Fruit fly (Drosophila melanogaster): ENCODE measurements around the gene Npl4.
A peak's percentile ranks its signal among the peaks of the same experiment; 100 is the strongest.

Gene Npl4

DNA sequence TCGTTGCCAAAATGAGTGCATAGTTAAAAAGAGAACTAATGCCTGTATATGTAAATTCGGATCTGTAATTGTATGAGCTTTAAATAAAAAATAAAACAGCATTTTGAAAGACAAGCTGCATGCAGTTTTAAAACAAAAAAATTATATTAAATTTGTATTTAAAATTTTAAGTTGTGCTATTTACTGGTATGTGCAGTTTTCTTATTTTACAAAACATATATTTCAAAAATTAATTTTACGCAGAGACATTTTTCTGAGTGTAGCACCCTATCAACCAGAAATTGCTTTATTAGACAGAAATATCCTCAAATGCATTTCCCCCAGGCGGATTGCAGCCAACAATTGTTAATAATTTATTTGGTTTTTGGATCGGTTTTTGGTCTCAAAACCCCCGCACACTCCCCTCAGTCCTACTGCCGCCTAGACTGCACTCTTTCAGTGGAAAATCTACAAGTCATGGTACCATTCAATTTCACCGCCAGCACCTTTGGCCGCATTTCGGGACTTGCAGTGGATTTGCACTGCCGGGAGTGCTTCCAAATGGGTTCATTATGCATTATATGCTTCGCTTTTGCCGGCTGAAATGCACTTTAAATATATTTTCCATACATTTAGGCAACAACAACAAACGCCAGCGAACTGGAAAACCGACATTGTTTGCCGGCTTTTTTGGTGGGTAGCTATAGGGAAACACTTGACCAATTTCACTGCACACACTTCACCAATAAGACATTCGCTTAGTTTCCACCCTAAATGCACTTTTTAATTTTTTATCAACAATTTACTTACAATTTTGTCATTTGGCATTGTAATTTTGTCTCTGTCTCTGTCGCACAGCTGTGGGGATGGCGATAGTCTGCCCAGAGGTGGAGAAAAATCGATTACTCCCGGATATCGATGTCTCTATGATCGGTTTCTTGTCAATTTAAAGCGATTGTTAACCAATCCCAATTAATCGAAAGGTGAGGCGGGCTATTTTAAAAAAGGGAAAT lies at the start of gene Npl4:
TSS of gene Npl4 (minus strand) at position 863 of the 992 bp plus-strand sequence.
- TF ChIP-seq Mrtf (GFP tag; IDR thresholded peaks at IDR 0.05) (no peak), Meics (GFP tag; optimal IDR thresholded peaks at IDR 0.05) (peak; percentile 23), CG14050 (GFP tag; IDR thresholded peaks at IDR 0.05) (no peak), knrl (GFP tag; IDR thresholded peaks at IDR 0.05; ENCODE audit: partially characterized antibody) (peak; percentile 80; the same call in 2 of the 3 replicates), CG8388 (GFP tag; optimal IDR thresholded peaks at IDR 0.05) (no peak), lbe (GFP tag; optimal IDR thresholded peaks at IDR 0.05) (no peak), chn (GFP tag; optimal IDR thresholded peaks at IDR 0.05) (no peak), CG11696 (GFP tag; IDR thresholded peaks at IDR 0.05) (no peak), schlank (tag; optimal IDR thresholded peaks at IDR 0.05) (no peak), ewg (GFP tag; optimal IDR thresholded peaks at IDR 0.05) (no peak), CG17186 (GFP tag; optimal IDR thresholded peaks at IDR 0.05) (peak; percentile 32), CG11504 (tag; optimal IDR thresholded peaks at IDR 0.05) (no peak), prd (optimal IDR thresholded peaks at IDR 0.05) (no peak), prd (GFP tag; IDR thresholded peaks at IDR 0.05) (0 out of 3 replicates have a peak, but pooled peaks have one; percentile 10), fru (optimal IDR thresholded peaks at IDR 0.05) (no peak), dpn (GFP tag; optimal IDR thresholded peaks at IDR 0.05) (peak in 1 of 2 experiments; percentile 13), caup (GFP tag; optimal IDR thresholded peaks at IDR 0.05; ENCODE audit: severe bottlenecking) (no peak), Hand (GFP tag; optimal IDR thresholded peaks at IDR 0.05) (no peak), pb (GFP tag; optimal IDR thresholded peaks at IDR 0.05) (no peak), CG12659 (GFP tag; optimal IDR thresholded peaks at IDR 0.05) (peak; percentile 12), ttk (GFP tag; IDR thresholded peaks at IDR 0.05) (no peak), gem (tag; optimal IDR thresholded peaks at IDR 0.05) (no peak), phol (tag; optimal IDR thresholded peaks at IDR 0.05) (peak; percentile 16), Myb (GFP tag; optimal IDR thresholded peaks at IDR 0.05) (peak; percentile 19), CG9727 (GFP tag; optimal IDR thresholded peaks at IDR 0.05) (no peak), salm (tag; optimal IDR thresholded peaks at IDR 0.05) (no peak), lmd (GFP tag; IDR thresholded peaks at IDR 0.05) (no peak), CG10366 (GFP tag; IDR thresholded peaks at IDR 0.05) (peak; percentile 36), CG2120 (GFP tag; optimal IDR thresholded peaks at IDR 0.05) (no peak), pzg (GFP tag; optimal IDR thresholded peaks at IDR 0.05) (peak; percentile 84), CG6254 (GFP tag; optimal IDR thresholded peaks at IDR 0.05) (no peak), ase (GFP tag; IDR thresholded peaks at IDR 0.05) (no peak), CG14441 (GFP tag; IDR thresholded peaks at IDR 0.05) (no peak), CG6854 (GFP tag; optimal IDR thresholded peaks at IDR 0.05) (no peak), bsh (GFP tag; optimal IDR thresholded peaks at IDR 0.05) (no peak), Sry-δ (GFP tag; optimal IDR thresholded peaks at IDR 0.05) (peak; percentile 92), pan (optimal IDR thresholded peaks at IDR 0.05) (no peak), pan (GFP tag; optimal IDR thresholded peaks at IDR 0.05 in 1 of 2, IDR thresholded peaks at IDR 0.05 in 1 of 2) (peak in 1 of 2 experiments; percentile 50), CG11695 (GFP tag; IDR thresholded peaks at IDR 0.05) (0 out of 3 replicates have a peak, but pooled peaks have one; percentile 58), tll (GFP tag; optimal IDR thresholded peaks at IDR 0.05) (no peak), Deaf1 (tag; optimal IDR thresholded peaks at IDR 0.05) (no peak), CG9817 (tag; optimal IDR thresholded peaks at IDR 0.05) (no peak), CG18764 (GFP tag; optimal IDR thresholded peaks at IDR 0.05) (no peak), CG7786 (GFP tag; optimal IDR thresholded peaks at IDR 0.05) (no peak), CG11723 (GFP tag; optimal IDR thresholded peaks at IDR 0.05) (no peak), kay (GFP tag; optimal IDR thresholded peaks at IDR 0.05) (no peak), sima (GFP tag; optimal IDR thresholded peaks at IDR 0.05) (no peak), Neu2 (GFP tag; optimal IDR thresholded peaks at IDR 0.05; ENCODE audit: borderline replicate concordance) (no peak), Adf1 (GFP tag; IDR thresholded peaks at IDR 0.05) (no peak)
